Worm (Caenorhabditis elegans) whole organism, young adult: Measurements from ENCODE around the gene msrp-6.
"Not testable (repeated sequence)": the region's sequence is repeated elsewhere in the genome, so short reads cannot be mapped to it uniquely, and the experiment has no call there.

ENCODE experiments used
- mxl-1 ChIP-seq: sonication (generic microtip); optimal IDR thresholded peaks from 2 replicates; lab custom pipeline; 2016; ENCODE audit warnings: missing genetic modification characterization, missing compliant biosample characterization
- nfya-2 ChIP-seq: fragments of 200-800 bp; sonication (Bioruptor generic); IDR thresholded peaks from 2 replicates; pipeline ENCODE4 v1.3.6; 2022; ENCODE audit warnings: missing genetic modification reagents, missing genetic modification characterization, missing compliant biosample characterization
- repo-1 ChIP-seq: sonication (generic microtip); optimal IDR thresholded peaks from 2 replicates; lab custom pipeline; 2017; ENCODE audit warnings: mild to moderate bottlenecking, missing genetic modification characterization, missing compliant biosample characterization
- unc-62 ChIP-seq: fragments of 150-350 bp; optimal IDR thresholded peaks from 2 replicates; lab custom pipeline; 2014; ENCODE audit warnings: missing biosample characterization, missing genetic modification reagents, missing genetic modification characterization

- not testable (repeated sequence) for TF ChIP-seq repo-1 (tag; lab: Kevin White, UChicago); mxl-1 (tag; lab: Kevin White, UChicago); unc-62 (GFP tag; lab: Kevin White, UChicago); nfya-2
Observed at ce11 chrII:2570384-2570964, 48.8 kb upstream of the msrp-6 start.
